1 fruit fly cellular context compared by ENCODE assay signal in the genomic region with DNA sequence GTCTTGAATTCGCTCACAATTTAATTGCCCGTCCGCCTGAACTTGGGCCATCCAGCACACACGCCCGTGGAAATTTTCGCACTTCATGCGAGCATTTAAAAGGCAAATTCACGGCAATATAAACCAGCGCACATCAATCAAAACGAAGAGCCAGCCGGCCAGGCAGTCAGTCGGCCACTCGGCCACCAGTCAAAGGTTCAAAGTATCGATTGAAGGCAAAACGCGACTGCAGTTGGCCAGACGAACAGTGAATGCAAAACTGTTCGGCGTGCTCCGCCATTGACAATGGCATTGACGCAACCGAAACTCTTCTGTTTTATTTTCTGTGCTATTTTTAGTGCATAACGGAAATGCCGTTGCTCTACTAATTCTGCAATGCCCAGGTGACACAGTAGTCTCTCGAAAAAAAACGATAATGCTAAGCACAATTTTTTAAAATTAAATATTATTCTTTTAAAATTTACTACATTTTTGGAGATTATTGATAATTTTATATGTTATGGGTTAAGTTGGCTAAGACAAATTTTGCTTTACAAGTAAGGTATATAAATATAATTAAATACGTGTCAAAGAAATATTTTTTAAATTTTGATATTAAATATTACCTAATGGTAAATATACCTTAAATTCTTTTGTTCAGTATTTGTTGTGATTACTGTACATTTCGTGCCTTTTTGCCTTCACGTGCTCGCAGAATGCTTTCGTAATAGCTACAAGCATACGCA.
TF ChIP-seq lines count a peak whose summit lies in the region.

No protein-coding gene starts in this region.

TF ChIP-seq in whole organism, embryonic, 481 proteins besides CTCF, POLR2A, EP300 and RAD21 (continued from another document):
- TF ChIP-seq hkb (optimal IDR thresholded peaks at IDR 0.05; lab: Kevin White, UChicago) (no peak), hkb (GFP tag; IDR thresholded peaks at IDR 0.05; lab: Robert Waterston, UW) (no peak), Ets65A (GFP tag; lab: Kevin White, UChicago) (no peak), B-H2 (GFP tag; optimal IDR thresholded peaks at IDR 0.05; lab: Kevin White, UChicago) (no peak), CG13894 (tag; optimal IDR thresholded peaks at IDR 0.05; lab: Kevin White, UChicago) (no peak), CG33213 (GFP tag; optimal IDR thresholded peaks at IDR 0.05; lab: Kevin White, UChicago) (no peak), HmgZ (tag; optimal IDR thresholded peaks at IDR 0.05; lab: Kevin White, UChicago) (no peak), en (GFP tag; optimal IDR thresholded peaks at IDR 0.05; lab: Kevin White, UChicago) (no peak), Blimp-1 (GFP tag; optimal IDR thresholded peaks at IDR 0.05; lab: Kevin White, UChicago) (peak; percentile 33), sr (GFP tag; IDR thresholded peaks at IDR 0.05; lab: Robert Waterston, UW) (no peak), Ravus (GFP tag; IDR thresholded peaks at IDR 0.05; lab: Robert Waterston, UW) (no peak), CG12236 (GFP tag; optimal IDR thresholded peaks at IDR 0.05; lab: Kevin White, UChicago) (no peak), abd-A (tag; optimal IDR thresholded peaks at IDR 0.05; lab: Kevin White, UChicago) (no peak), Gug (GFP tag; IDR thresholded peaks at IDR 0.05; lab: Robert Waterston, UW) (no peak), gt (GFP tag; IDR thresholded peaks at IDR 0.05; lab: Robert Waterston, UW) (no peak), ato (GFP tag; IDR thresholded peaks at IDR 0.05; lab: Robert Waterston, UW; ENCODE audit: partially characterized antibody) (no peak), toy (GFP tag; IDR thresholded peaks at IDR 0.05; lab: Robert Waterston, UW) (no peak), disco-r (GFP tag; optimal IDR thresholded peaks at IDR 0.05; lab: Kevin White, UChicago) (no peak), trem (tag; optimal IDR thresholded peaks at IDR 0.05; lab: Kevin White, UChicago) (no peak), CG10267 (tag; optimal IDR thresholded peaks at IDR 0.05; lab: Kevin White, UChicago) (peak; percentile 1), yki (optimal IDR thresholded peaks at IDR 0.05; lab: Kevin White, UChicago) (no peak), CG30403 (GFP tag; optimal IDR thresholded peaks at IDR 0.05; lab: Kevin White, UChicago) (no peak), sd (tag; optimal IDR thresholded peaks at IDR 0.05; lab: Kevin White, UChicago) (no peak), ranshi (GFP tag; IDR thresholded peaks at IDR 0.05; lab: Robert Waterston, UW) (no peak), esg (GFP tag; conservative IDR thresholded peaks at IDR 0.05; lab: Robert Waterston, UW) (no peak), CG10274 (GFP tag; optimal IDR thresholded peaks at IDR 0.05; lab: Kevin White, UChicago) (no peak), Sry-β (GFP tag; optimal IDR thresholded peaks at IDR 0.05; lab: Kevin White, UChicago) (no peak), lbe (GFP tag; optimal IDR thresholded peaks at IDR 0.05; lab: Kevin White, UChicago) (no peak), pho (GFP tag; optimal IDR thresholded peaks at IDR 0.05; lab: Kevin White, UChicago) (no peak), CG14014 (GFP tag; IDR thresholded peaks at IDR 0.05; lab: Robert Waterston, UW) (no peak), Vsx1 (GFP tag; optimal IDR thresholded peaks at IDR 0.05; lab: Kevin White, UChicago) (no peak), cad (GFP tag; optimal IDR thresholded peaks at IDR 0.05; lab: Kevin White, UChicago) (peak; percentile 2), Bteb2 (GFP tag; optimal IDR thresholded peaks at IDR 0.05; lab: Kevin White, UChicago) (no peak), cas (GFP tag; IDR thresholded peaks at IDR 0.05; lab: Robert Waterston, UW) (no peak), Mrtf (GFP tag; IDR thresholded peaks at IDR 0.05; lab: Robert Waterston, UW) (no peak), inv (GFP tag; IDR thresholded peaks at IDR 0.05; lab: Robert Waterston, UW; ENCODE audit: partially characterized antibody) (no peak), Sin3A (optimal IDR thresholded peaks at IDR 0.05; lab: Kevin White, UChicago) (no peak), CG34376 (GFP tag; optimal IDR thresholded peaks at IDR 0.05; lab: Kevin White, UChicago) (no peak), Drgx (GFP tag; IDR thresholded peaks at IDR 0.05; lab: Robert Waterston, UW) (peak; percentile 43), CG12219 (GFP tag; optimal IDR thresholded peaks at IDR 0.05; lab: Kevin White, UChicago) (no peak), CG8281 (tag; optimal IDR thresholded peaks at IDR 0.05; lab: Kevin White, UChicago) (no peak), CG1233 (GFP tag; optimal IDR thresholded peaks at IDR 0.05; lab: Kevin White, UChicago) (no peak), CG10979 (tag; optimal IDR thresholded peaks at IDR 0.05; lab: Kevin White, UChicago) (no peak), HLH4C (GFP tag; IDR thresholded peaks at IDR 0.05; lab: Robert Waterston, UW; ENCODE audit: partially characterized antibody) (no peak), gem (tag; optimal IDR thresholded peaks at IDR 0.05; lab: Kevin White, UChicago) (peak; percentile 40), pzg (GFP tag; optimal IDR thresholded peaks at IDR 0.05; lab: Kevin White, UChicago) (no peak), Side (GFP tag; optimal IDR thresholded peaks at IDR 0.05; lab: Kevin White, UChicago) (no peak), CG1024 (GFP tag; IDR thresholded peaks at IDR 0.05; lab: Robert Waterston, UW) (no peak), Fer3 (tag; optimal IDR thresholded peaks at IDR 0.05; lab: Kevin White, UChicago) (peak; percentile 29), Oli (tag; optimal IDR thresholded peaks at IDR 0.05; lab: Kevin White, UChicago) (no peak), dmrt99B (tag; optimal IDR thresholded peaks at IDR 0.05; lab: Kevin White, UChicago) (peak; percentile 47), CG4328 (GFP tag; optimal IDR thresholded peaks at IDR 0.05; lab: Kevin White, UChicago) (no peak), Ssrp (tag; optimal IDR thresholded peaks at IDR 0.05; lab: Kevin White, UChicago) (no peak), nom (GFP tag; optimal IDR thresholded peaks at IDR 0.05; lab: Kevin White, UChicago) (no peak), gfzf (GFP tag; optimal IDR thresholded peaks at IDR 0.05; lab: Kevin White, UChicago) (no peak), CG3995 (GFP tag; optimal IDR thresholded peaks at IDR 0.05; lab: Kevin White, UChicago) (no peak), CG2678 (tag; optimal IDR thresholded peaks at IDR 0.05; lab: Kevin White, UChicago) (peak; percentile 64), CrebB (tag; optimal IDR thresholded peaks at IDR 0.05; lab: Kevin White, UChicago) (no peak), dimm (GFP tag; IDR thresholded peaks at IDR 0.05; lab: Robert Waterston, UW) (no peak), knrl (GFP tag; IDR thresholded peaks at IDR 0.05; lab: Robert Waterston, UW; ENCODE audit: partially characterized antibody) (no peak), CG14860 (GFP tag; IDR thresholded peaks at IDR 0.05; lab: Robert Waterston, UW; ENCODE audit: partially characterized antibody) (no peak), ci (GFP tag; IDR thresholded peaks at IDR 0.05; lab: Robert Waterston, UW) (no peak), fd96Cb (tag; optimal IDR thresholded peaks at IDR 0.05; lab: Kevin White, UChicago) (no peak), CG16815 (GFP tag; optimal IDR thresholded peaks at IDR 0.05; lab: Kevin White, UChicago) (no peak), cwo (GFP tag; optimal IDR thresholded peaks at IDR 0.05; lab: Kevin White, UChicago) (peak; percentile 17), CG16813 (GFP tag; IDR thresholded peaks at IDR 0.05; lab: Robert Waterston, UW; ENCODE audit: partially characterized antibody) (no peak), CG3163 (GFP tag; optimal IDR thresholded peaks at IDR 0.05; lab: Kevin White, UChicago) (no peak), Sry-δ (GFP tag; optimal IDR thresholded peaks at IDR 0.05; lab: Kevin White, UChicago) (no peak), grau (tag; optimal IDR thresholded peaks at IDR 0.05; lab: Kevin White, UChicago) (peak; percentile 19), CG14441 (GFP tag; IDR thresholded peaks at IDR 0.05; lab: Robert Waterston, UW) (no peak), HLH3B (GFP tag; IDR thresholded peaks at IDR 0.05; lab: Robert Waterston, UW) (no peak), CG18764 (GFP tag; optimal IDR thresholded peaks at IDR 0.05; lab: Kevin White, UChicago) (no peak), luna (GFP tag; optimal IDR thresholded peaks at IDR 0.05; lab: Kevin White, UChicago) (no peak), MTF-1 (GFP tag; optimal IDR thresholded peaks at IDR 0.05; lab: Kevin White, UChicago; ENCODE audit: borderline replicate concordance) (no peak), Elba2 (GFP tag; optimal IDR thresholded peaks at IDR 0.05; lab: Kevin White, UChicago) (no peak), CG7556 (GFP tag; optimal IDR thresholded peaks at IDR 0.05; lab: Kevin White, UChicago) (no peak), CG17359 (tag; optimal IDR thresholded peaks at IDR 0.05; lab: Kevin White, UChicago) (no peak), ham (GFP tag; IDR thresholded peaks at IDR 0.05; lab: Robert Waterston, UW) (no peak), CG4404 (GFP tag; IDR thresholded peaks at IDR 0.05; lab: Robert Waterston, UW) (no peak), Mes4 (GFP tag; optimal IDR thresholded peaks at IDR 0.05; lab: Kevin White, UChicago) (no peak), CG14965 (GFP tag; optimal IDR thresholded peaks at IDR 0.05; lab: Kevin White, UChicago; ENCODE audit: borderline replicate concordance) (no peak), CG7987 (GFP tag; optimal IDR thresholded peaks at IDR 0.05; lab: Kevin White, UChicago) (no peak), stc (GFP tag; IDR thresholded peaks at IDR 0.05; lab: Robert Waterston, UW) (no peak), Bdp1 (GFP tag; optimal IDR thresholded peaks at IDR 0.05; lab: Kevin White, UChicago) (no peak), sim (GFP tag; IDR thresholded peaks at IDR 0.05; lab: Robert Waterston, UW) (no peak), Rfx (GFP tag; IDR thresholded peaks at IDR 0.05; lab: Robert Waterston, UW) (0 out of 2 replicates have a peak, but pooled peaks have one; percentile 16), CG8290 (GFP tag; optimal IDR thresholded peaks at IDR 0.05; lab: Kevin White, UChicago) (no peak), CG8290 (tag; optimal IDR thresholded peaks at IDR 0.05; lab: Kevin White, UChicago) (no peak), CG7963 (GFP tag; IDR thresholded peaks at IDR 0.05; lab: Robert Waterston, UW; ENCODE audit: partially characterized antibody) (peak; percentile 24; the same call in 1 of the 3 replicates), CG12769 (tag; optimal IDR thresholded peaks at IDR 0.05; lab: Kevin White, UChicago) (no peak), CG16779 (GFP tag; IDR thresholded peaks at IDR 0.05; lab: Robert Waterston, UW) (no peak), usp (GFP tag; optimal IDR thresholded peaks at IDR 0.05; lab: Kevin White, UChicago) (no peak), CG9727 (GFP tag; optimal IDR thresholded peaks at IDR 0.05; lab: Kevin White, UChicago) (no peak), h (optimal IDR thresholded peaks at IDR 0.05; lab: Kevin White, UChicago) (no peak), Bgb (GFP tag; IDR thresholded peaks at IDR 0.05; lab: Robert Waterston, UW; ENCODE audit: partially characterized antibody) (no peak), bab2 (GFP tag; optimal IDR thresholded peaks at IDR 0.05; lab: Kevin White, UChicago) (no peak), ash1 (GFP tag; optimal IDR thresholded peaks at IDR 0.05; lab: Kevin White, UChicago) (no peak), CG34224 (GFP tag; IDR thresholded peaks at IDR 0.05; lab: Robert Waterston, UW; ENCODE audit: partially characterized antibody) (no peak), bigmax (GFP tag; optimal IDR thresholded peaks at IDR 0.05; lab: Kevin White, UChicago) (no peak), Xrp1 (GFP tag; IDR thresholded peaks at IDR 0.05; lab: Robert Waterston, UW) (no peak), z (GFP tag; IDR thresholded peaks at IDR 0.05; lab: Robert Waterston, UW) (no peak), CG18011 (GFP tag; optimal IDR thresholded peaks at IDR 0.05; lab: Kevin White, UChicago) (no peak), bowl (GFP tag; IDR thresholded peaks at IDR 0.05; lab: Robert Waterston, UW) (no peak), zen (tag; optimal IDR thresholded peaks at IDR 0.05; lab: Kevin White, UChicago) (no peak), Max (GFP tag; optimal IDR thresholded peaks at IDR 0.05; lab: Kevin White, UChicago) (no peak), Dfd (GFP tag; optimal IDR thresholded peaks at IDR 0.05; lab: Kevin White, UChicago) (no peak), CG2116 (GFP tag; optimal IDR thresholded peaks at IDR 0.05; lab: Kevin White, UChicago) (no peak), Six4 (GFP tag; optimal IDR thresholded peaks at IDR 0.05; lab: Kevin White, UChicago) (no peak), CG6683 (GFP tag; optimal IDR thresholded peaks at IDR 0.05; lab: Kevin White, UChicago) (no peak), Hmr (GFP tag; optimal IDR thresholded peaks at IDR 0.05; lab: Kevin White, UChicago) (no peak), kni (GFP tag; optimal IDR thresholded peaks at IDR 0.05; lab: Kevin White, UChicago) (no peak), ab (GFP tag; optimal IDR thresholded peaks at IDR 0.05; lab: Kevin White, UChicago) (no peak), Rx (GFP tag; IDR thresholded peaks at IDR 0.05; lab: Robert Waterston, UW) (no peak), CG10543 (GFP tag; optimal IDR thresholded peaks at IDR 0.05; lab: Kevin White, UChicago) (no peak), CG17829 (tag; optimal IDR thresholded peaks at IDR 0.05; lab: Kevin White, UChicago) (no peak), pita (GFP tag; optimal IDR thresholded peaks at IDR 0.05; lab: Kevin White, UChicago) (no peak), Hmx (GFP tag; optimal IDR thresholded peaks at IDR 0.05; lab: Kevin White, UChicago) (no peak), CG11504 (tag; optimal IDR thresholded peaks at IDR 0.05; lab: Kevin White, UChicago) (peak; percentile 64), CG1603 (tag; optimal IDR thresholded peaks at IDR 0.05; lab: Kevin White, UChicago) (no peak), CG8924 (tag; optimal IDR thresholded peaks at IDR 0.05; lab: Kevin White, UChicago) (no peak), exex (tag; optimal IDR thresholded peaks at IDR 0.05; lab: Kevin White, UChicago) (no peak), Fer1 (GFP tag; optimal IDR thresholded peaks at IDR 0.05; lab: Kevin White, UChicago) (peak; percentile 0), Sox100B (GFP tag; optimal IDR thresholded peaks at IDR 0.05; lab: Kevin White, UChicago) (peak; percentile 41), CG2202 (tag; optimal IDR thresholded peaks at IDR 0.05; lab: Kevin White, UChicago) (no peak), CG5953 (GFP tag; IDR thresholded peaks at IDR 0.05; lab: Robert Waterston, UW) (no peak), CG33557 (GFP tag; optimal IDR thresholded peaks at IDR 0.05; lab: Kevin White, UChicago) (no peak), Atf3 (GFP tag; optimal IDR thresholded peaks at IDR 0.05; lab: Kevin White, UChicago) (no peak), hb (GFP tag; IDR thresholded peaks at IDR 0.05; lab: Robert Waterston, UW; ENCODE audit: partially characterized antibody) (no peak), CG31441 (GFP tag; IDR thresholded peaks at IDR 0.05; lab: Robert Waterston, UW) (0 out of 2 replicates have a peak, but pooled peaks have one; percentile 18)
